Fruit fly (Drosophila melanogaster) whole organism: ENCODE results near the gene CG6972.

ENCODE experiments used
- CG8478 ChIP-seq: fragments of >200 bp; optimal IDR thresholded peaks from 2 replicates; lab custom pipeline; 2018; ENCODE audit warnings: inconsistent platforms
- EcR ChIP-seq, 2 experiments: fragments of >200 bp; optimal IDR thresholded peaks; 2 replicates each; lab custom pipeline; 2017; ENCODE audit warnings: missing biosample characterization in 2 of 2, missing genetic modification characterization in 2 of 2, missing genetic modification reagents in 2 of 2
- pan ChIP-seq: fragments of >200 bp; optimal IDR thresholded peaks from 2 replicates; lab custom pipeline; 2017
- psq ChIP-seq: fragments of >200 bp; optimal IDR thresholded peaks from 2 replicates; lab custom pipeline; 2017
- usp ChIP-seq: fragments of >200 bp; optimal IDR thresholded peaks from 2 replicates; lab custom pipeline; 2017; ENCODE audit warnings: missing biosample characterization, missing genetic modification characterization, mixed read lengths

DNA sequence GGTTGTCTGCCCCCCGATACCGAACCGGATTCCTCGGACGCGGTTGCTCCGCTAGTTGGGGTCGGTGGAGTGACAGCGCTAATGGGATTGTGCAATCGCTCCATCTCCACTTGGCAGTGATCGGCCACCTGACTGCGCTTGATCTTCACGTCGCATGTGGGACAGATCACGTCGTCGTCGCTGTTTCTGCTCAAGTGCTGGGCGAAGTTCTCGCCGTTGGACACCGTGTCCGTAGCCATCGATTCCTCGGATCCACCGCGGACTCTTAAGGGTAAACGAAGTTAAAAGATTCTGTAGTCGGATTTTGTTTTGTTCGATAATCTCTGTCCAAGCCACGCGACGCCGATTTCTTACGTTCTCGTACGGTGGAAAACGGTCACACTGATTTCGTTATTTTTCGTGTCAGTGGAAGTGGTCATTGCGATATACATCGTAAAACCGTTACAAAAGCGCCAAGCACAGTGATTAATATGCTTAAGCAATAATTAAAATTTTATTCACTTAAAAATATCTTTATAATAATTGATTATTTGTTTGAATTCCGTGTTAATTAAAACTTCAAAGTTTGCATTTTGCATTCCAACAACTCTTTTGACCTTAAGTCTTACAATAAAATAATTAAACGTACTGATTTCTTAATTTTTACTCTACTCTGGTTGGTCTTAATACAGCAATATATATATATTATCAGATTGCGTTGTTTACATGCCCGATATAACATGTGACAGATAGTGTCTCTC lies 24.4 kb downstream of the CG6972 start, which contains the start of gene RNF220:
- no peak for TF ChIP-seq usp (GFP tag; lab: Kevin White, UChicago)
- no peak for TF ChIP-seq pan (lab: Kevin White, UChicago)
- TF ChIP-seq CG8478 (lab: Kevin White, UChicago) = no peak
- TF ChIP-seq psq = no peak
- no peak for TF ChIP-seq EcR (GFP tag; optimal IDR thresholded peaks at IDR 0.05; lab: Kevin White, UChicago)
